Fruit fly (Drosophila melanogaster): ENCODE measurements around the gene narya.

Gene narya

DNA sequence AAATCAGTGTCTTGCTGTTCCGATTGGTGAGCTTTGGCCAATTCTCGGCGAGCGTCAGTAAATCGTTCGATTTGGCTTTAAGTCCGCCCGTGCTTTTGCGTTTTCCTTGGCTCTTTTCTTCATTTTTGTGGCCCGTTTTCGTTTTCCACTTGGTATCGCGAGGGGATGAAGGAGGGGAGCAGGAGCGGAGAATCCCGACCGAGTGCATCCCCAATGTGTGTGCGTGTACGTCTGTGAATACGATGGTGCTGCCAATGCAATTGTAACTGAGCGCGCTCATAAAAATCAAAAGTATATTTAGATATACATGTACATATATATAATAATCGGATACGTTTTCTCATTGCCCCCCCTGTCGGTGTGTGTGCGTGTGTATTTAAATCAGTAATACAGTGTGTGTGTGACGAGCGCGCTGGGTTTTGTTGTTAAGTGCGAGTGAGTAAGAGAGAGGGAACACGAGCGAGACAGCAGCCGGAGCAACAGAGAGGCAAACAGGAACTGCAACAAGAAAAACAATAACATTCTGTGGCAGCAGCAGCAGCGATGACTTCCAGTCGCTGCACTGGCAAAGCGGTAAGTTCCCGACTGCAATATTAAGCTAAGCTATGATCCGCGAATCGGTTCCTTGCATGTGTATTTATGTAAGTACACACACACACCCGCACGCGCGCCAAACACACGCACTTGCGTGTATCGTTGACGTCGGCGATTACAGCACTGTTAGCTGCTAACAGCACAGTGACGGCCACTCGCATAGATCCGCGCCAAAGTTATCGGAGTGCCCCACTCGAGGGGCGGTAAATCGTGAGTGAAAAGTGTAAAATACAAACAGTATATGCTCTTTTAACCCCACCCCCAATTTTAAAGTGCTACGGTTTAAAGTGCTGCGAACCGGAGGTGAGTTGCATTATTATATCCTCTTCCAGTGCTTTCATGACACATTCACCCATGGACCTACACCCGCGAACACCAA lies 21.0 kb downstream of the narya start:
- TF ChIP-seq pad (GFP tag; optimal IDR thresholded peaks at IDR 0.05) (no peak), Clk (GFP tag; optimal IDR thresholded peaks at IDR 0.05) (no peak), tj (GFP tag; optimal IDR thresholded peaks at IDR 0.05) (peak; percentile 92), cnc (optimal IDR thresholded peaks at IDR 0.05) (no peak), CG7045 (GFP tag; optimal IDR thresholded peaks at IDR 0.05) (no peak), CG11617 (GFP tag; optimal IDR thresholded peaks at IDR 0.05) (no peak), Mnt (GFP tag; optimal IDR thresholded peaks at IDR 0.05) (peak; percentile 17), CG14711 (tag; optimal IDR thresholded peaks at IDR 0.05) (no peak), cic (GFP tag; optimal IDR thresholded peaks at IDR 0.05) (no peak), CG7101 (tag; optimal IDR thresholded peaks at IDR 0.05) (peak; percentile 30), CG12768 (GFP tag; optimal IDR thresholded peaks at IDR 0.05) (peak; percentile 22)

DNA sequence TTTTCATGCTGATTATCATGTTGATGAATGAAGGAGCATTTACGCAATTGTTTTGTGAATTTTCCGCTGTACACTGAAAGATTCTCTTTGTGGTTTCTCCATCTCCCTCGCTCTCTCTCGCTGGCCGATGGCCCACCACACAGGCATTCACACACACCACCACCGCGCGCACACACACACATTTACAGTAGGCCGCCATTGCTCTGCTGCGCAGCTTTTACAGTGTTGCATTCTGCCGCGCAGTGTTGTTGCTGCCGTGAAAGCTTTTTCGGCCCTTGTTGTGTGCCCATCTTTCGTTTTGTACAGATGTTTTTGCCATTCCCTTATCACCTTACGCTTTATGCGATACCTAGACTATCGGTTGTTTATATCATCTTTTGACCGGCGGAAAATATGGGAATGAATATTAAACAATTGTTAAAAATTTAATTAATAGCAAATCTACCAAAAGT lies 22.0 kb downstream of the narya start:
- TF ChIP-seq CG7101 (tag; optimal IDR thresholded peaks at IDR 0.05) (peak; percentile 55), CG11617 (GFP tag; optimal IDR thresholded peaks at IDR 0.05) (peak; percentile 15), CG33017 (tag; optimal IDR thresholded peaks at IDR 0.05) (no peak), CG7045 (GFP tag; optimal IDR thresholded peaks at IDR 0.05) (no peak), Hr96 (GFP tag; optimal IDR thresholded peaks at IDR 0.05) (peak; percentile 77), pad (GFP tag; optimal IDR thresholded peaks at IDR 0.05) (peak; percentile 49), tj (GFP tag; optimal IDR thresholded peaks at IDR 0.05) (no peak), kay (GFP tag; ENCODE audit: borderline replicate concordance) (no peak), cic (GFP tag; optimal IDR thresholded peaks at IDR 0.05) (peak; percentile 58), CG12768 (GFP tag; optimal IDR thresholded peaks at IDR 0.05) (no peak), CG1620 (GFP tag; optimal IDR thresholded peaks at IDR 0.05) (peak; percentile 47), Mnt (GFP tag; optimal IDR thresholded peaks at IDR 0.05) (peak; percentile 83), CG5204 (GFP tag; optimal IDR thresholded peaks at IDR 0.05) (no peak), bab1 (GFP tag; optimal IDR thresholded peaks at IDR 0.05) (peak; percentile 61), Crg-1 (GFP tag; optimal IDR thresholded peaks at IDR 0.05) (peak; percentile 73), toe (GFP tag; optimal IDR thresholded peaks at IDR 0.05) (peak; percentile 25), ovo (GFP tag; optimal IDR thresholded peaks at IDR 0.05) (peak; percentile 59), cnc (optimal IDR thresholded peaks at IDR 0.05) (no peak), CG14711 (tag; optimal IDR thresholded peaks at IDR 0.05) (peak; percentile 49), Clk (GFP tag; optimal IDR thresholded peaks at IDR 0.05) (no peak)

DNA sequence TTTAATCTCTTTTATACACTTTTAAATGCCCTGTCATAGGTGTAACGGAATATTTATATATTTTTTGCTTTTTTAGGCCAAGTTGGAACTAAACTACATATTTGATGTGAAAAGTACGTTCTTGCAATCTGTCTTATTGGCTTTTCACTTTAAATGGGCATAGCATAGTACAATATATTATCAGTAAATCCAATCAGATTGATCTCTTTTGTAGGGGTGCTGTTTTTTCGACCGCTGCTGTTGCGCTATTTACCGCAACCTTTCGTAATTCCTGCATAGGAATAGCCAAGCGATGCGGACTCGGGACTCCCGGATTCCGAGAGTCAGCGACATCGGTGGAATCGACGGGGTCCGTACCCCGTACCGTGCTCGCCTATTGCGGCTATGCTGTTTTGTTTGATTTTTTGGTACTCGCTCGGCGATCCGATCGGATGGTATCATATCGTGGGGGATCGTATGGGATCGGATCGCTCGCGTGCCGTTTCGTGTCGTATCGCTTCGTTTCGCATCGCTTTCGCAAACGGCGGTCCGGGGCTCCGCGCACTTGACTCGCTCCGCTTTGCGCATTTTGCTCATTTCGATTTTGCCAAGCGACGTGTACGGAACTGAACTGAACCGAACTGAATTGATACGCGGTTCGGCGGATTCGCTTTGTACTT lies 23.0 kb downstream of the narya start:
- TF ChIP-seq Hr96 (GFP tag; optimal IDR thresholded peaks at IDR 0.05) = peak; percentile 49
- TF ChIP-seq CG7101 (tag; optimal IDR thresholded peaks at IDR 0.05) = peak; percentile 48
- TF ChIP-seq cic (GFP tag; optimal IDR thresholded peaks at IDR 0.05) = peak; percentile 68
- TF ChIP-seq ovo (GFP tag; optimal IDR thresholded peaks at IDR 0.05) = peak; percentile 83
- TF ChIP-seq toe (GFP tag; optimal IDR thresholded peaks at IDR 0.05) = no peak
- TF ChIP-seq cnc (optimal IDR thresholded peaks at IDR 0.05) = no peak
- TF ChIP-seq bab1 (GFP tag; optimal IDR thresholded peaks at IDR 0.05) = peak; percentile 42
- TF ChIP-seq CG1620 (GFP tag; optimal IDR thresholded peaks at IDR 0.05) = no peak
- peak; percentile 68 for TF ChIP-seq CG12768 (GFP tag; optimal IDR thresholded peaks at IDR 0.05)
- peak; percentile 50 for TF ChIP-seq tj (GFP tag; optimal IDR thresholded peaks at IDR 0.05)
- no peak for TF ChIP-seq Clk (GFP tag; optimal IDR thresholded peaks at IDR 0.05)
- no peak for TF ChIP-seq Crg-1 (GFP tag; optimal IDR thresholded peaks at IDR 0.05)
- TF ChIP-seq CG14711 (tag; optimal IDR thresholded peaks at IDR 0.05) = no peak
- TF ChIP-seq kay (GFP tag; ENCODE audit: borderline replicate concordance) = no peak
- no peak for TF ChIP-seq CG5204 (GFP tag; optimal IDR thresholded peaks at IDR 0.05)
- TF ChIP-seq CG33017 (tag; optimal IDR thresholded peaks at IDR 0.05) = peak; percentile 29
- TF ChIP-seq pad (GFP tag; optimal IDR thresholded peaks at IDR 0.05) = no peak
- TF ChIP-seq Mnt (GFP tag; optimal IDR thresholded peaks at IDR 0.05) = peak; percentile 81
- no peak for TF ChIP-seq CG11617 (GFP tag; optimal IDR thresholded peaks at IDR 0.05)
- TF ChIP-seq CG7045 (GFP tag; optimal IDR thresholded peaks at IDR 0.05) = no peak

DNA sequence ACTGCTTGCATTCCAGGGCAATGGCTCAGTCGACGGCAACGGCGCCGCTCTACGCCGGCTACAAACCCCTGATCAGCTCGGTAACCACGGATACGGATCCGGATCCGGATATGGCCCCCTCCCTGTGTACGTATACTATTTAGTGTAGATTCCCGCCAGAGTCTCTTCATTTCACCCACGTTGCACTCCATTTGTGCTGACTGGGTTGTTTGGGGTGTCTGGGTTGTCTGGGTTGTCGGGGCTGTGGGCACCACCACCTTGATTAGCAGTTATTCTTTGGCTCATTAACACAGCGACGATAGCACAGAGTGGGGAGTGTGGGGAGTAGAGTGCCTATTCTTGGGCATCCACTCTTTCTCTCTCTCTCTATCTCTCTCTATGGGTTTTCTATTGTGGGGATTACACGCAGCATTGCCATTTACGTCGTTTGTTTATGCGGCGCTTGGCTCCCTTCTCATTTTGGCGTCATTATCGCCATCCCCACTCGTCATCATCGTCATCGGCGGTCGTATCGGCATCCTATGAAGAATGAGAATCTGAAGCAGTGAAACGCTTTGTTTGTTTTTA lies 24.0 kb downstream of the narya start:
- TF ChIP-seq CG5204 (GFP tag; optimal IDR thresholded peaks at IDR 0.05) = no peak
- no peak for TF ChIP-seq CG33017 (tag; optimal IDR thresholded peaks at IDR 0.05)
- peak; percentile 83 for TF ChIP-seq CG14711 (tag; optimal IDR thresholded peaks at IDR 0.05)
- TF ChIP-seq tj (GFP tag; optimal IDR thresholded peaks at IDR 0.05) = peak; percentile 84
- TF ChIP-seq pad (GFP tag; optimal IDR thresholded peaks at IDR 0.05) = peak; percentile 90

DNA sequence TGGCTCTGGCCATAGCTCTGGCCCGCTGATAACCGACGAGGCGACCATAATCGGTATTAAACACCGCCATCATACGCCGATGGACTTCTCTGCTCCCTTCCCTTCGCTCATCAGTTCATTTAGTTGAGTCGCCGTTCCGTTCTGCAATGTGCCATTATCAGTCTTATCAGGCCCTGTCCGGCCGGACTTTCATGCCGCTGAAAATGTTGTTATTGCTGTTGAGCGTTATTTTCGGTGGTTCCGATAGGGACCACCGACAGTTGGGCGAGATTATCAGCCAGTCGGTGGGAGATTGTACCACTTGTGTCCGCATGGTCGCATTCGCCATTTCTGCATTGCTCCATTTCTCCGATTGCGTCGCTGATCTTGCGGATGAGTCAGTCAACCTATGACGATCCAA lies 26.4 kb downstream of the narya start:
- TF ChIP-seq ovo (GFP tag; optimal IDR thresholded peaks at IDR 0.05) (no peak), Mnt (GFP tag; optimal IDR thresholded peaks at IDR 0.05) (peak; percentile 19)

Measured in whole organism, adult.